Fruit fly (Drosophila melanogaster) S2 (cell line): ENCODE measurements around the gene mRpL19.

Experiments
- CG8478 ChIP-seq: fragments of >200 bp; optimal IDR thresholded peaks from 2 replicates; lab custom pipeline; 2018
- CTCF ChIP-seq, 2 experiments: fragments of >200 bp; optimal IDR thresholded peaks; 2 replicates each; lab custom pipeline; 2018

- TF ChIP-seq CG8478 (no peak), CTCF (optimal IDR thresholded peaks at IDR 0.05; lab: Kevin White, UChicago) (no peak)
Observed at dm6 chr3R:8716551-8716879, 42.6 kb downstream of the mRpL19 start.
